Worm (Caenorhabditis elegans): Measurements from ENCODE around the gene W06A7.4.

ce11 chrV:14848510-14849206 lies 24.4 kb downstream of the W06A7.4 start:
- peak; percentile 98 for TF ChIP-seq unc-62 (GFP tag; optimal IDR thresholded peaks at IDR 0.05)
- no peak for TF ChIP-seq snpc-4 (tag; optimal IDR thresholded peaks at IDR 0.05)

Measured in whole organism, mixed stage, embryonic.